Fruit fly (Drosophila melanogaster) whole organism, embryonic: ENCODE results near the gene CG11898.

Source experiments
- BEAF-32 ChIP-seq: fragments of 200-800 bp; sonication (Bioruptor generic); optimal IDR thresholded peaks from 3 replicates; lab custom pipeline; 2017; ENCODE audit warnings: missing biosample characterization, missing genetic modification characterization, mild to moderate bottlenecking, moderate library complexity, missing genetic modification reagents
- Bdp1 ChIP-seq: fragments of 200-800 bp; sonication (Bioruptor generic); optimal IDR thresholded peaks from 3 replicates; lab custom pipeline; 2016; ENCODE audit warnings: missing biosample characterization, missing genetic modification characterization
- CG10543 ChIP-seq: fragments of 200-800 bp; sonication (Bioruptor generic); optimal IDR thresholded peaks from 3 replicates; lab custom pipeline; 2017; ENCODE audit warnings: missing biosample characterization, mild to moderate bottlenecking, missing genetic modification characterization, moderate library complexity
- CG10979 ChIP-seq: fragments of 200-800 bp; sonication (Bioruptor generic); optimal IDR thresholded peaks from 2 replicates; lab custom pipeline; 2018; ENCODE audit warnings: missing biosample characterization, mild to moderate bottlenecking, missing genetic modification characterization, moderate library complexity
- CG11456 ChIP-seq: fragments of 200-800 bp; sonication (Bioruptor generic); IDR thresholded peaks from 3 replicates; pipeline ENCODE4 v1.3.6; 2022; ENCODE audit warnings: missing biosample characterization, missing genetic modification characterization
- CG11504 ChIP-seq: fragments of 200-800 bp; sonication (Bioruptor generic); optimal IDR thresholded peaks from 3 replicates; lab custom pipeline; 2019; ENCODE audit warnings: missing biosample characterization, mild to moderate bottlenecking, missing genetic modification characterization, moderate library complexity
- CG13123 ChIP-seq: fragments of 200-800 bp; sonication (Bioruptor generic); optimal IDR thresholded peaks from 2 replicates; lab custom pipeline; 2016; ENCODE audit warnings: missing biosample characterization, missing genetic modification characterization
- CG13624 ChIP-seq: fragments of 200-800 bp; sonication (Bioruptor generic); optimal IDR thresholded peaks from 2 replicates; lab custom pipeline; 2016; ENCODE audit warnings: missing biosample characterization, missing genetic modification characterization
- CG14860 ChIP-seq: fragments of 200-800 bp; sonication (Bioruptor generic); IDR thresholded peaks from 3 replicates; pipeline ENCODE4 v1.3.6; 2022; ENCODE audit warnings: missing biosample characterization, missing genetic modification characterization; ENCODE audit not compliant: partially characterized antibody
- CG1603 ChIP-seq: fragments of 200-800 bp; sonication (Bioruptor generic); optimal IDR thresholded peaks from 2 replicates; lab custom pipeline; 2019; ENCODE audit warnings: missing biosample characterization, mild to moderate bottlenecking, missing genetic modification characterization, moderate library complexity
- CG17359 ChIP-seq: fragments of 200-800 bp; sonication (Bioruptor generic); optimal IDR thresholded peaks from 3 replicates; lab custom pipeline; 2018; ENCODE audit warnings: missing biosample characterization, mild to moderate bottlenecking, missing genetic modification characterization, moderate library complexity
- CG1792 ChIP-seq: fragments of 200-800 bp; sonication (Bioruptor generic); optimal IDR thresholded peaks from 2 replicates; lab custom pipeline; 2016; ENCODE audit warnings: missing biosample characterization, missing genetic modification characterization
- CG2116 ChIP-seq: fragments of 200-800 bp; sonication (Bioruptor generic); optimal IDR thresholded peaks from 3 replicates; lab custom pipeline; 2018; ENCODE audit warnings: missing biosample characterization, mild to moderate bottlenecking, missing genetic modification characterization
- CG2129 ChIP-seq: fragments of 200-800 bp; sonication (Bioruptor generic); IDR thresholded peaks from 2 replicates; pipeline ENCODE4 v1.3.6; 2022; ENCODE audit warnings: missing biosample characterization, missing genetic modification characterization; ENCODE audit not compliant: partially characterized antibody
- CG31388 ChIP-seq: fragments of 200-800 bp; sonication (Bioruptor generic); optimal IDR thresholded peaks from 2 replicates; lab custom pipeline; 2016; ENCODE audit warnings: missing biosample characterization, missing genetic modification characterization
- CG34224 ChIP-seq: fragments of 200-800 bp; sonication (Bioruptor generic); IDR thresholded peaks from 3 replicates; pipeline ENCODE4 v1.3.6; 2022; ENCODE audit warnings: missing biosample characterization, missing genetic modification characterization; ENCODE audit not compliant: partially characterized antibody
- CG4617 ChIP-seq: fragments of 200-800 bp; sonication (Bioruptor generic); optimal IDR thresholded peaks from 3 replicates; lab custom pipeline; 2016; ENCODE audit warnings: missing biosample characterization, missing genetic modification characterization, borderline replicate concordance
- CG6272 ChIP-seq: fragments of 200-800 bp; sonication (Bioruptor generic); IDR thresholded peaks from 2 replicates; pipeline ENCODE4 v1.3.6; 2022; ENCODE audit warnings: missing biosample characterization, missing genetic modification characterization
- CG9932 ChIP-seq: fragments of 200-800 bp; sonication (Bioruptor generic); IDR thresholded peaks from 2 replicates; pipeline ENCODE4 v1.3.6; 2022; ENCODE audit warnings: missing biosample characterization, missing genetic modification characterization
- Dek ChIP-seq: fragments of 200-800 bp; sonication (Bioruptor generic); optimal IDR thresholded peaks from 3 replicates; lab custom pipeline; 2019; ENCODE audit warnings: missing biosample characterization, mild to moderate bottlenecking, missing genetic modification characterization, moderate library complexity
- Dref ChIP-seq: fragments of 200-800 bp; sonication (Bioruptor generic); IDR thresholded peaks from 2 replicates; pipeline ENCODE4 v1.3.6; 2022; ENCODE audit warnings: missing biosample characterization, missing genetic modification characterization
- Gug ChIP-seq: fragments of 200-800 bp; sonication (Bioruptor generic); IDR thresholded peaks from 4 replicates; pipeline ENCODE4 v1.3.6; 2022; ENCODE audit warnings: missing biosample characterization, missing genetic modification characterization
- H15 ChIP-seq: fragments of 200-800 bp; sonication (Bioruptor generic); IDR thresholded peaks from 3 replicates; pipeline ENCODE4 v1.3.6; 2022; ENCODE audit warnings: missing biosample characterization, missing genetic modification characterization
- HLH3B ChIP-seq: fragments of 200-800 bp; sonication (Bioruptor generic); IDR thresholded peaks from 2 replicates; pipeline ENCODE4 v1.3.6; 2022; ENCODE audit warnings: missing biosample characterization, missing genetic modification characterization
- HLH4C ChIP-seq: fragments of 200-800 bp; sonication (Bioruptor generic); IDR thresholded peaks from 3 replicates; pipeline ENCODE4 v1.3.6; 2022; ENCODE audit warnings: missing biosample characterization, missing genetic modification characterization; ENCODE audit not compliant: partially characterized antibody
- Hey ChIP-seq: fragments of 200-800 bp; sonication (Bioruptor generic); optimal IDR thresholded peaks from 3 replicates; lab custom pipeline; 2018; ENCODE audit warnings: missing biosample characterization, mild to moderate bottlenecking, missing genetic modification characterization
- HmgZ ChIP-seq: fragments of 200-800 bp; sonication (Bioruptor generic); optimal IDR thresholded peaks from 2 replicates; lab custom pipeline; 2018; ENCODE audit warnings: missing biosample characterization, mild to moderate bottlenecking, missing genetic modification characterization
- Hr3 ChIP-seq: fragments of 200-800 bp; sonication (Bioruptor generic); optimal IDR thresholded peaks from 3 replicates; lab custom pipeline; 2016; ENCODE audit warnings: missing biosample characterization, missing genetic modification characterization
- MBD-R2 ChIP-seq: fragments of 200-800 bp; sonication (Bioruptor generic); IDR thresholded peaks from 2 replicates; pipeline ENCODE4 v1.3.6; 2022; ENCODE audit warnings: missing biosample characterization, missing genetic modification characterization
- Nf-YC ChIP-seq: fragments of 200-800 bp; optimal IDR thresholded peaks from 3 replicates; lab custom pipeline; 2019; ENCODE audit warnings: missing biosample characterization, mild to moderate bottlenecking, missing genetic modification characterization, moderate library complexity
- PHDP ChIP-seq: fragments of 200-800 bp; sonication (Bioruptor generic); optimal IDR thresholded peaks from 3 replicates; lab custom pipeline; 2018; ENCODE audit warnings: missing biosample characterization, mild to moderate bottlenecking, missing genetic modification characterization, moderate library complexity
- Six4 ChIP-seq: fragments of 200-800 bp; sonication (Bioruptor generic); optimal IDR thresholded peaks from 2 replicates; lab custom pipeline; 2016; ENCODE audit warnings: missing biosample characterization, missing genetic modification characterization
- bigmax ChIP-seq: fragments of 200-800 bp; sonication (Bioruptor generic); optimal IDR thresholded peaks from 2 replicates; lab custom pipeline; 2018; ENCODE audit warnings: missing biosample characterization, mild to moderate bottlenecking, missing genetic modification characterization
- cato ChIP-seq: fragments of 200-800 bp; sonication (Bioruptor generic); optimal IDR thresholded peaks from 2 replicates; lab custom pipeline; 2016; ENCODE audit warnings: missing biosample characterization, missing genetic modification characterization, borderline replicate concordance
- croc ChIP-seq: fragments of 200-800 bp; sonication (Bioruptor generic); conservative IDR thresholded peaks from 3 replicates; pipeline ENCODE4 v1.3.6; 2022; ENCODE audit warnings: missing biosample characterization, missing genetic modification characterization
- danr ChIP-seq: fragments of 200-800 bp; sonication (Bioruptor generic); IDR thresholded peaks from 2 replicates; pipeline ENCODE4 v1.3.6; 2022; ENCODE audit warnings: missing biosample characterization, missing genetic modification characterization
- dpn ChIP-seq, 2 experiments: fragments of 200-800 bp; sonication (Bioruptor generic); optimal IDR thresholded peaks; 3 replicates each; lab custom pipeline; 2016; ENCODE audit warnings: missing biosample characterization in 2 of 2, missing genetic modification characterization in 2 of 2
- ems ChIP-seq: fragments of 200-800 bp; sonication (Bioruptor generic); optimal IDR thresholded peaks from 3 replicates; lab custom pipeline; 2016; ENCODE audit warnings: missing biosample characterization, missing genetic modification characterization
- fd102C ChIP-seq: fragments of 200-800 bp; sonication (Bioruptor generic); optimal IDR thresholded peaks from 2 replicates; lab custom pipeline; 2018; ENCODE audit warnings: missing biosample characterization, mild to moderate bottlenecking, missing genetic modification characterization, moderate library complexity
- gcm2 ChIP-seq: fragments of 200-800 bp; sonication (Bioruptor generic); optimal IDR thresholded peaks from 2 replicates; lab custom pipeline; 2016; ENCODE audit warnings: missing biosample characterization, missing genetic modification characterization
- jigr1 ChIP-seq: fragments of 200-800 bp; sonication (Bioruptor generic); IDR thresholded peaks from 3 replicates; pipeline ENCODE4 v1.3.6; 2022; ENCODE audit warnings: missing biosample characterization, missing genetic modification characterization
- pfk ChIP-seq: fragments of 200-800 bp; sonication (Bioruptor generic); optimal IDR thresholded peaks from 2 replicates; lab custom pipeline; 2018; ENCODE audit warnings: missing biosample characterization, mild to moderate bottlenecking, missing genetic modification characterization, moderate library complexity
- seq ChIP-seq: fragments of 200-800 bp; sonication (Bioruptor generic); IDR thresholded peaks from 2 replicates; pipeline ENCODE4 v1.3.6; 2022; ENCODE audit warnings: missing biosample characterization, missing genetic modification characterization
- sim ChIP-seq: fragments of 200-800 bp; sonication (Bioruptor generic); IDR thresholded peaks from 2 replicates; pipeline ENCODE4 v1.3.6; 2022; ENCODE audit warnings: missing biosample characterization, missing genetic modification characterization
- sisA ChIP-seq: fragments of 200-800 bp; sonication (Bioruptor generic); IDR thresholded peaks from 2 replicates; pipeline ENCODE4 v1.3.6; 2022; ENCODE audit warnings: missing biosample characterization, missing genetic modification characterization
- slp2 ChIP-seq: fragments of 200-800 bp; sonication (Bioruptor generic); optimal IDR thresholded peaks from 2 replicates; lab custom pipeline; 2016; ENCODE audit warnings: missing biosample characterization, missing genetic modification characterization
- vfl ChIP-seq: fragments of 200-800 bp; sonication (Bioruptor generic); optimal IDR thresholded peaks from 2 replicates; lab custom pipeline; 2016; ENCODE audit warnings: missing biosample characterization, missing genetic modification characterization
- wdn ChIP-seq: fragments of 200-800 bp; sonication (Bioruptor generic); IDR thresholded peaks from 2 replicates; pipeline ENCODE4 v1.3.6; 2022; ENCODE audit warnings: missing biosample characterization, missing genetic modification characterization

The CG11898 gene

dm6 chr3R:29116167-29116725 is 49.2 kb upstream of the CG11898 start, which contains the start of gene Atg14 (continued):
- TF ChIP-seq CG13624 (GFP tag; lab: Kevin White, UChicago), result no peak
- TF ChIP-seq jigr1 (GFP tag; lab: Robert Waterston, UW), result no peak
- TF ChIP-seq MBD-R2, result peak; percentile 58
- TF ChIP-seq gcm2 (GFP tag; lab: Kevin White, UChicago), result no peak
- TF ChIP-seq Dek (tag; lab: Kevin White, UChicago), result peak; percentile 8
- peak; percentile 81 for TF ChIP-seq CG2116 (GFP tag; lab: Kevin White, UChicago)
- TF ChIP-seq cato (GFP tag; lab: Kevin White, UChicago), result no peak
- peak; percentile 69 for TF ChIP-seq HmgZ (tag; lab: Kevin White, UChicago)
- TF ChIP-seq CG17359 (tag; lab: Kevin White, UChicago), result no peak
- TF ChIP-seq CG10543 (GFP tag; lab: Kevin White, UChicago), result no peak
- no peak for TF ChIP-seq Six4 (GFP tag; lab: Kevin White, UChicago)
- TF ChIP-seq CG34224 (GFP tag; lab: Robert Waterston, UW), result peak; percentile 99
- TF ChIP-seq CG2129, result peak; percentile 55; the same call in 1 of the 2 replicates
- TF ChIP-seq H15 (GFP tag; lab: Robert Waterston, UW), result no peak
- TF ChIP-seq danr (GFP tag; lab: Robert Waterston, UW), result no peak
- TF ChIP-seq Dref (GFP tag; lab: Robert Waterston, UW), result peak; percentile 93
- TF ChIP-seq CG4617 (GFP tag; lab: Kevin White, UChicago), result peak; percentile 81
- TF ChIP-seq CG14860, result peak; percentile 92
- no peak for TF ChIP-seq pfk (GFP tag; lab: Kevin White, UChicago)
- peak; percentile 48 for TF ChIP-seq CG1603 (tag; lab: Kevin White, UChicago)
- TF ChIP-seq vfl (GFP tag; lab: Kevin White, UChicago), result peak; percentile 10
- TF ChIP-seq BEAF-32, result peak; percentile 85
- peak in 1 of 2 experiments; percentile 36 for TF ChIP-seq dpn (GFP tag; optimal IDR thresholded peaks at IDR 0.05; lab: Kevin White, UChicago)
- peak; percentile 28 for TF ChIP-seq Nf-YC (tag; lab: Kevin White, UChicago)
- peak; percentile 5 for TF ChIP-seq CG10979
- no peak for TF ChIP-seq fd102C (GFP tag; lab: Kevin White, UChicago)
- TF ChIP-seq HLH3B, result no peak
- TF ChIP-seq HLH4C (GFP tag; lab: Robert Waterston, UW), result peak; percentile 98
- TF ChIP-seq CG9932 (GFP tag; lab: Robert Waterston, UW), result peak; percentile 33; the same call in 1 of the 2 replicates
- TF ChIP-seq, all 482 proteins: peak for 111

dm6 chr3R:29122817-29123611 is 42.4 kb upstream of the CG11898 start, which contains the start of the genes yem and Ctl2:
Gene yem (minus strand): TSS chr3R:29122879.
Gene Ctl2 (plus strand): TSS chr3R:29123370.
- TF ChIP-seq Gug (GFP tag; lab: Robert Waterston, UW) (peak; percentile 72; the same call in 3 of the 4 replicates), CG34224 (GFP tag; lab: Robert Waterston, UW) (no peak; the same call in 2 of the 3 replicates), CG11504 (tag; lab: Kevin White, UChicago) (no peak), Hr3 (peak; percentile 78), sisA (peak; percentile 71), bigmax (GFP tag; lab: Kevin White, UChicago) (no peak), HmgZ (tag; lab: Kevin White, UChicago) (peak; percentile 65), sim (GFP tag; lab: Robert Waterston, UW) (no peak), Bdp1 (GFP tag; lab: Kevin White, UChicago) (peak; percentile 69), CG13123 (peak; percentile 17), croc (peak; percentile 39; the same call in 2 of the 3 replicates), CG1792 (GFP tag; lab: Kevin White, UChicago) (peak; percentile 77), ems (GFP tag; lab: Kevin White, UChicago) (peak; percentile 72), Hey (tag; lab: Kevin White, UChicago) (peak; percentile 11), CG11456 (GFP tag; lab: Robert Waterston, UW) (peak; percentile 81), wdn (GFP tag; lab: Robert Waterston, UW) (peak; percentile 51), seq (GFP tag; lab: Robert Waterston, UW) (no peak), CG31388 (GFP tag; lab: Kevin White, UChicago) (peak; percentile 50), slp2 (peak; percentile 86), CG6272 (GFP tag; lab: Robert Waterston, UW) (peak; percentile 67; the same call in 1 of the 2 replicates), PHDP (tag; lab: Kevin White, UChicago) (peak; percentile 56)
